Worm (Caenorhabditis elegans) whole organism, L2 larva: ENCODE results near the gene T06D4.1.

ENCODE experiments used
- C34F6.9 ChIP-seq: fragments of 150-350 bp; optimal IDR thresholded peaks from 2 replicates; lab custom pipeline; 2014; ENCODE audit warnings: missing biosample characterization, missing genetic modification characterization
- R02D3.7 ChIP-seq: fragments of 150-350 bp; optimal IDR thresholded peaks from 2 replicates; lab custom pipeline; 2014; ENCODE audit warnings: missing biosample characterization, missing genetic modification characterization
- Y55F3AM.14 ChIP-seq: fragments of 200-800 bp; sonication (Bioruptor generic); optimal IDR thresholded peaks from 2 replicates; lab custom pipeline; 2018; ENCODE audit warnings: mild to moderate bottlenecking, missing genetic modification characterization, missing compliant biosample characterization
- blmp-1 ChIP-seq: sonication (generic microtip); optimal IDR thresholded peaks from 2 replicates; lab custom pipeline; 2017; ENCODE audit warnings: missing genetic modification characterization, mild to moderate bottlenecking, missing compliant biosample characterization, antibody characterized with exemption, moderate library complexity; ENCODE audit not compliant: insufficient read depth
- ceh-16 ChIP-seq: fragments of 150-350 bp; optimal IDR thresholded peaks from 2 replicates; lab custom pipeline; 2014; ENCODE audit warnings: missing biosample characterization, missing genetic modification characterization
- elt-3 ChIP-seq: sonication (generic microtip); optimal IDR thresholded peaks from 2 replicates; lab custom pipeline; 2017; ENCODE audit warnings: missing biosample characterization, missing genetic modification characterization
- lin-13 ChIP-seq: fragments of 150-350 bp; optimal IDR thresholded peaks from 2 replicates; lab custom pipeline; 2014; ENCODE audit warnings: missing biosample characterization, missing genetic modification reagents, missing genetic modification characterization
- lin-39 ChIP-seq: fragments of 150-350 bp; optimal IDR thresholded peaks from 2 replicates; lab custom pipeline; 2014; ENCODE audit warnings: missing biosample characterization, missing genetic modification reagents, missing genetic modification characterization
- lsy-2 ChIP-seq, 2 experiments: fragments of 150-350 bp in 1 of 2; sonication (generic microtip) in 1 of 2; optimal IDR thresholded peaks; 2 replicates each; lab custom pipeline; 2014 to 2017; ENCODE audit warnings: missing biosample characterization in 2 of 2, missing genetic modification characterization in 2 of 2
- mbf-1 ChIP-seq: sonication (generic microtip); optimal IDR thresholded peaks from 2 replicates; lab custom pipeline; 2017; ENCODE audit warnings: missing biosample characterization, missing genetic modification characterization
- nhr-10 ChIP-seq: sonication (generic microtip); optimal IDR thresholded peaks from 2 replicates; lab custom pipeline; 2017; ENCODE audit warnings: missing biosample characterization, missing genetic modification characterization
- nhr-12 ChIP-seq: fragments of 150-350 bp; optimal IDR thresholded peaks from 2 replicates; lab custom pipeline; 2014; ENCODE audit warnings: missing biosample characterization, missing genetic modification characterization
- nhr-129 ChIP-seq: fragments of 150-350 bp; optimal IDR thresholded peaks from 2 replicates; lab custom pipeline; 2014; ENCODE audit warnings: missing biosample characterization, missing genetic modification characterization
- nhr-23 ChIP-seq: fragments of 150-350 bp; optimal IDR thresholded peaks from 2 replicates; lab custom pipeline; 2014; ENCODE audit warnings: missing biosample characterization, missing genetic modification reagents, missing genetic modification characterization
- nhr-237 ChIP-seq: fragments of 150-350 bp; optimal IDR thresholded peaks from 2 replicates; lab custom pipeline; 2014; ENCODE audit warnings: missing biosample characterization, missing genetic modification characterization
- nhr-25 ChIP-seq: fragments of 150-350 bp; sonication (generic microtip); optimal IDR thresholded peaks from 3 replicates; lab custom pipeline; 2014; ENCODE audit warnings: missing biosample characterization, missing genetic modification characterization
- peb-1 ChIP-seq: fragments of 150-350 bp; optimal IDR thresholded peaks from 2 replicates; lab custom pipeline; 2014; ENCODE audit warnings: missing biosample characterization, missing genetic modification characterization
- sem-4 ChIP-seq: fragments of 150-350 bp; optimal IDR thresholded peaks from 2 replicates; lab custom pipeline; 2014; ENCODE audit warnings: missing biosample characterization, missing genetic modification reagents, missing genetic modification characterization
- skn-1 ChIP-seq: sonication (generic microtip); optimal IDR thresholded peaks from 2 replicates; lab custom pipeline; 2017; ENCODE audit warnings: missing biosample characterization, missing genetic modification characterization
- snpc-4 ChIP-seq: fragments of 150-350 bp; optimal IDR thresholded peaks from 2 replicates; lab custom pipeline; 2014; ENCODE audit warnings: missing biosample characterization, missing genetic modification characterization
- unc-55 ChIP-seq: fragments of 150-350 bp; sonication (generic microtip); optimal IDR thresholded peaks from 3 replicates; lab custom pipeline; 2014; ENCODE audit warnings: missing biosample characterization, missing genetic modification reagents, missing genetic modification characterization
- ztf-1 ChIP-seq: fragments of 200-800 bp; sonication (Bioruptor generic); conservative IDR thresholded peaks from 2 replicates; pipeline ENCODE4 v1.3.6; 2022; ENCODE audit warnings: missing genetic modification characterization, missing compliant biosample characterization
- ztf-11 ChIP-seq: sonication (generic microtip); optimal IDR thresholded peaks from 2 replicates; lab custom pipeline; 2017; ENCODE audit warnings: missing biosample characterization, missing genetic modification characterization

T06D4.1 gene

ce11 chrII:3428158-3428704, 46.6 kb downstream of the T06D4.1 start (continued):
- TF ChIP-seq nhr-25 (tag; lab: Kevin White, UChicago) (no peak), C34F6.9 (tag; lab: Kevin White, UChicago) (peak; percentile 56), nhr-129 (peak; percentile 22), nhr-237 (tag; lab: Kevin White, UChicago) (no peak), snpc-4 (tag; lab: Kevin White, UChicago) (peak; percentile 12), lin-39 (tag; lab: Kevin White, UChicago) (no peak), lsy-2 (tag; optimal IDR thresholded peaks at IDR 0.05; lab: Kevin White, UChicago) (peak in 1 of 2 experiments; percentile 49), lin-13 (peak; percentile 17), peb-1 (tag; lab: Kevin White, UChicago) (no peak), blmp-1 (no peak), mbf-1 (tag; lab: Kevin White, UChicago) (no peak), sem-4 (no peak), nhr-23 (tag; lab: Kevin White, UChicago) (no peak), ceh-16 (tag; lab: Kevin White, UChicago) (no peak), elt-3 (no peak), skn-1 (tag; lab: Kevin White, UChicago) (no peak), nhr-12 (tag; lab: Kevin White, UChicago) (no peak), R02D3.7 (no peak), Y55F3AM.14 (GFP tag; lab: Kevin White, UChicago) (no peak), nhr-10 (no peak), ztf-11 (no peak)

- TF ChIP-seq ztf-1 (GFP tag; lab: Robert Waterston, UW) (no peak), lin-13 (no peak), nhr-129 (no peak), nhr-12 (tag; lab: Kevin White, UChicago) (no peak), unc-55 (GFP tag; lab: Kevin White, UChicago) (peak; percentile 27)
- TF ChIP-seq, all 48 proteins: peak for 1
Measured at ce11 chrII:3429400-3429799, 47.8 kb downstream of the T06D4.1 start, which contains the start of gene C16C8.18. Gene C16C8.18, plus strand, starts transcription at chrII:3429700.
